Worm (Caenorhabditis elegans) whole organism, L3 larva: ENCODE results near the gene T12B5.15.

Source experiments
- aly-2 ChIP-seq: fragments of 150-350 bp; optimal IDR thresholded peaks from 2 replicates; lab custom pipeline; 2014; ENCODE audit warnings: missing biosample characterization, missing genetic modification characterization
- egl-27 ChIP-seq: sonication (generic microtip); optimal IDR thresholded peaks from 4 replicates; lab custom pipeline; 2017; ENCODE audit warnings: missing biosample characterization, missing genetic modification reagents, missing genetic modification characterization
- elt-3 ChIP-seq, 3 experiments: fragments of 150-350 bp in 1 of 3; sonication (generic microtip) in 2 of 3; optimal IDR thresholded peaks; 2 replicates in 2 of 3; 4 replicates in 1 of 3; lab custom pipeline; 2014 to 2017; ENCODE audit warnings: missing biosample characterization in 3 of 3, missing genetic modification characterization in 3 of 3
- fos-1 ChIP-seq: fragments of 150-350 bp; optimal IDR thresholded peaks from 2 replicates; lab custom pipeline; 2014; ENCODE audit warnings: missing biosample characterization, missing genetic modification characterization
- jun-1 ChIP-seq: fragments of 150-350 bp; optimal IDR thresholded peaks from 2 replicates; lab custom pipeline; 2014; ENCODE audit warnings: missing biosample characterization, missing genetic modification reagents, missing genetic modification characterization
- lin-39 ChIP-seq: fragments of 150-350 bp; optimal IDR thresholded peaks from 2 replicates; lab custom pipeline; 2018; ENCODE audit warnings: missing biosample characterization, missing genetic modification reagents, missing genetic modification characterization
- lsy-12 ChIP-seq: sonication (generic microtip); optimal IDR thresholded peaks from 2 replicates; lab custom pipeline; 2016; ENCODE audit warnings: mild to moderate bottlenecking, missing genetic modification characterization, missing compliant biosample characterization
- nhr-77 ChIP-seq: fragments of 150-350 bp; optimal IDR thresholded peaks from 2 replicates; lab custom pipeline; 2014; ENCODE audit warnings: missing biosample characterization, missing genetic modification characterization
- pha-4 ChIP-seq: fragments of 150-350 bp; optimal IDR thresholded peaks from 2 replicates; lab custom pipeline; 2014; ENCODE audit warnings: missing biosample characterization, missing genetic modification reagents, missing genetic modification characterization
- snpc-4 ChIP-seq: fragments of 150-350 bp; optimal IDR thresholded peaks from 2 replicates; lab custom pipeline; 2014; ENCODE audit warnings: missing biosample characterization, missing genetic modification characterization
- unc-62 ChIP-seq: fragments of 150-350 bp; sonication (generic microtip); optimal IDR thresholded peaks from 4 replicates; lab custom pipeline; 2014; ENCODE audit warnings: missing biosample characterization, missing genetic modification reagents, missing genetic modification characterization

DNA sequence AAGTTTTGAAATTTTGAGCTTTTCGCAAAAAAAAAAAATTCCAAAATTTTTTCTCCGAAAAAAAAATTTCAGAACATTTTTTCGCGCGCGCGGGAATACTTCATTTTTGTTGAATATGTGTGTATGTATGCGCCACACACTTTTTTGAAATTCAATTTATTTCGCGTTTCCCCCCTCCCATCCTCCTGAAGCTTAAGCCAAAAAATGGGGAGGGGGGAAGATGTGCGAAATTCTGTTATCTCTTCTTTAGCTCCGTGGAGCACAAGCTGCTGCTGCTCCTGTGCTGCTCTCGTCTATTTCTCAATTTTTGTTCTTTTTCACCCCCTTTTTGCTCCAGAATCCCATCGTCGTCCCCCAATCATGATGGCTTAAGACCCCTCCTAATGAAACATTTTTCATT, 35.1 kb upstream of the T12B5.15 start:
- TF ChIP-seq pha-4 (tag; lab: Kevin White, UChicago) (no peak), egl-27 (tag; lab: Kevin White, UChicago) (no peak), unc-62 (no peak), fos-1 (tag; lab: Kevin White, UChicago) (no peak), jun-1 (tag; lab: Kevin White, UChicago) (no peak), snpc-4 (tag; lab: Kevin White, UChicago) (no peak), aly-2 (tag; lab: Kevin White, UChicago) (no peak), nhr-77 (no peak), lin-39 (no peak), lsy-12 (tag; lab: Kevin White, UChicago) (no peak), elt-3 (tag; optimal IDR thresholded peaks at IDR 0.05; lab: Kevin White, UChicago) (no peak)
